Worm (Caenorhabditis elegans): ENCODE results near the gene srt-11.

srt-11 gene

DNA sequence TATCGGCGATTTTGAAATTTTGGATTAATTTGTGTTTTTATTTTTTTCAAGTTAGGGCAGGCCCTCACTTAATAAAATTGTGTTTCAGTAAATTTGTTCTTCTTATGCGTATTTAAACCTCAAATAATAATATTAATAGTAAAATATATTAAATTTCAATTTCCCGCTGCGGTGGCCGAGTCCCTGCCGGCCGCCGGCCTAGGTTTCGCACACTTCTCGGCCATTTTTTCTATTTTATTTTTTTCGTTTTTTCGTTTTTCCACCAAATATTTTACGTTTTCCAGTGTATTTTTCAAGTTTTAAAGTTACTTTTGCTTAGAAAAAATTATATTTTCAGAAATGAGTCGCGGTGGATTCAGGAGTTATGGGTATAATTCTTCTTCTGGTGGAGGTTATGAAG, 51.1 kb downstream of the srt-11 start, which contains the start of gene rbm-28:
TSS of gene rbm-28 (plus strand) at position 338 of the 400 bp plus-strand sequence.
- no peak for TF ChIP-seq unc-130 (tag; optimal IDR thresholded peaks at IDR 0.05)
- TF ChIP-seq mef-2 (tag; optimal IDR thresholded peaks at IDR 0.05): no peak
- TF ChIP-seq jun-1 (tag; optimal IDR thresholded peaks at IDR 0.05): no peak
- peak; percentile 47 for TF ChIP-seq irx-1 (tag; optimal IDR thresholded peaks at IDR 0.05)
- TF ChIP-seq mep-1 (tag; optimal IDR thresholded peaks at IDR 0.05): peak; percentile 54
- peak; percentile 8 for TF ChIP-seq sox-4 (tag; optimal IDR thresholded peaks at IDR 0.05)
- no peak for TF ChIP-seq nhr-237 (tag; optimal IDR thresholded peaks at IDR 0.05)
- peak; percentile 31 for TF ChIP-seq egl-13 (tag; optimal IDR thresholded peaks at IDR 0.05)
- TF ChIP-seq unc-62 (GFP tag; optimal IDR thresholded peaks at IDR 0.05): no peak
- TF ChIP-seq sptf-1 (tag; optimal IDR thresholded peaks at IDR 0.05): no peak
- TF ChIP-seq pax-3 (tag; optimal IDR thresholded peaks at IDR 0.05): peak; percentile 33
- peak; percentile 76 to 88 (median 77) for TF ChIP-seq dpl-1 (GFP tag; optimal IDR thresholded peaks at IDR 0.05)
- 0 out of 2 replicates have a peak, but pooled peaks have one; percentile 4 for TF ChIP-seq isw-1 (GFP tag; IDR thresholded peaks at IDR 0.05)
- TF ChIP-seq lin-35 (GFP tag; optimal IDR thresholded peaks at IDR 0.05): peak; percentile 79 to 87
- TF ChIP-seq tbx-2 (tag; optimal IDR thresholded peaks at IDR 0.05): peak; percentile 48
- no peak for TF ChIP-seq fkh-10 (GFP tag; optimal IDR thresholded peaks at IDR 0.05)
- TF ChIP-seq snpc-4 (tag; optimal IDR thresholded peaks at IDR 0.05): peak; percentile 37
- peak; percentile 37 for TF ChIP-seq snu-23 (GFP tag; optimal IDR thresholded peaks at IDR 0.05)
- peak in 1 of 2 experiments; percentile 37 for TF ChIP-seq lsy-2 (tag; optimal IDR thresholded peaks at IDR 0.05)
- TF ChIP-seq skn-1 (tag; optimal IDR thresholded peaks at IDR 0.05): peak; percentile 41
- 0 out of 2 replicates have a peak, but pooled peaks have one; percentile 15 for TF ChIP-seq unc-98 (GFP tag; IDR thresholded peaks at IDR 0.05)
- TF ChIP-seq pqm-1 (tag; optimal IDR thresholded peaks at IDR 0.05): no peak
- TF ChIP-seq dsc-1 (tag; optimal IDR thresholded peaks at IDR 0.05): peak; percentile 14
- TF ChIP-seq nhr-85 (tag): peak; percentile 74
- TF ChIP-seq fkh-8 (tag; optimal IDR thresholded peaks at IDR 0.05): peak; percentile 36
- peak; percentile 52 for TF ChIP-seq nhr-47 (tag; optimal IDR thresholded peaks at IDR 0.05)
- peak; percentile 21 for TF ChIP-seq fkh-4 (tag; optimal IDR thresholded peaks at IDR 0.05; ENCODE audit: borderline replicate concordance)
- TF ChIP-seq elt-3 (tag; optimal IDR thresholded peaks at IDR 0.05): peak in 1 of 6 experiments; percentile 10
- TF ChIP-seq efl-1 (optimal IDR thresholded peaks at IDR 0.05): peak; percentile 33 to 82
- TF ChIP-seq efl-1 (GFP tag; optimal IDR thresholded peaks at IDR 0.05 in 1 of 2): peak; percentile 88 to 98
- peak in 1 of 2 experiments; percentile 42 for TF ChIP-seq ztf-11 (tag; optimal IDR thresholded peaks at IDR 0.05)
- no peak for TF ChIP-seq lin-15B (tag; optimal IDR thresholded peaks at IDR 0.05)
- peak; percentile 53 for TF ChIP-seq blmp-1 (tag; optimal IDR thresholded peaks at IDR 0.05)
- TF ChIP-seq swsn-7 (tag; optimal IDR thresholded peaks at IDR 0.05): peak; percentile 19
- TF ChIP-seq ceh-90 (tag; optimal IDR thresholded peaks at IDR 0.05): peak; percentile 82
- TF ChIP-seq nhr-90 (tag; optimal IDR thresholded peaks at IDR 0.05; ENCODE audit: poor library complexity): peak; percentile 57
- peak; percentile 34 for TF ChIP-seq xbp-1 (tag; optimal IDR thresholded peaks at IDR 0.05)
- peak; percentile 60 for TF ChIP-seq nhr-71 (tag; optimal IDR thresholded peaks at IDR 0.05)
- peak; percentile 25 for TF ChIP-seq nhr-20 (tag; optimal IDR thresholded peaks at IDR 0.05)
